Fruit fly (Drosophila melanogaster): ENCODE measurements around the gene Spp.

Gene Spp

dm6 chr2L:523165-523835, 21.2 kb downstream of the Spp start (continued):
- TF ChIP-seq Hr3 (GFP tag; optimal IDR thresholded peaks at IDR 0.05) (no peak), CG6689 (GFP tag; IDR thresholded peaks at IDR 0.05) (no peak), Trl (optimal IDR thresholded peaks at IDR 0.05) (peak; percentile 52 to 75), Trl (GFP tag; optimal IDR thresholded peaks at IDR 0.05) (peak; percentile 63), ato (GFP tag; IDR thresholded peaks at IDR 0.05; ENCODE audit: partially characterized antibody) (no peak), CG3838 (GFP tag; optimal IDR thresholded peaks at IDR 0.05) (peak; percentile 60), otp (GFP tag; IDR thresholded peaks at IDR 0.05) (0 out of 3 replicates have a peak, but pooled peaks have one; percentile 33), peb (GFP tag; IDR thresholded peaks at IDR 0.05) (0 out of 2 replicates have a peak, but pooled peaks have one; percentile 23), CG10209 (GFP tag; optimal IDR thresholded peaks at IDR 0.05) (no peak), Antp (GFP tag; optimal IDR thresholded peaks at IDR 0.05) (peak; percentile 40), CG11247 (GFP tag; IDR thresholded peaks at IDR 0.05) (0 out of 2 replicates have a peak, but pooled peaks have one; percentile 1), ham (GFP tag; IDR thresholded peaks at IDR 0.05) (no peak), CG3847 (GFP tag; IDR thresholded peaks at IDR 0.05) (0 out of 2 replicates have a peak, but pooled peaks have one; percentile 20), lmd (GFP tag; IDR thresholded peaks at IDR 0.05) (no peak), cwo (GFP tag; optimal IDR thresholded peaks at IDR 0.05) (peak; percentile 49), ERR (GFP tag; optimal IDR thresholded peaks at IDR 0.05) (no peak), pros (GFP tag; optimal IDR thresholded peaks at IDR 0.05) (peak; percentile 93), Med (GFP tag) (peak; percentile 95), Tbp (GFP tag; optimal IDR thresholded peaks at IDR 0.05) (no peak), Side (GFP tag; optimal IDR thresholded peaks at IDR 0.05) (peak; percentile 32), CG7372 (GFP tag; IDR thresholded peaks at IDR 0.05) (no peak), bowl (GFP tag; IDR thresholded peaks at IDR 0.05) (no peak), Lim3 (GFP tag; IDR thresholded peaks at IDR 0.05) (no peak), Pdp1 (GFP tag; optimal IDR thresholded peaks at IDR 0.05) (peak in 1 of 2 experiments; percentile 59), CG13287 (GFP tag; IDR thresholded peaks at IDR 0.05; ENCODE audit: partially characterized antibody) (peak; percentile 74), ttk (GFP tag; IDR thresholded peaks at IDR 0.05) (no peak), CG10462 (GFP tag; optimal IDR thresholded peaks at IDR 0.05) (no peak), Ravus (GFP tag; IDR thresholded peaks at IDR 0.05) (no peak), schlank (tag; optimal IDR thresholded peaks at IDR 0.05) (peak; percentile 23), sd (tag; optimal IDR thresholded peaks at IDR 0.05) (peak; percentile 83), CG11560 (tag; IDR thresholded peaks at IDR 0.05) (no peak), CG13894 (tag; optimal IDR thresholded peaks at IDR 0.05) (peak; percentile 90), tap (tag; optimal IDR thresholded peaks at IDR 0.05) (peak; percentile 1), sima (GFP tag; optimal IDR thresholded peaks at IDR 0.05) (no peak), Ada2b (GFP tag; IDR thresholded peaks at IDR 0.05) (0 out of 2 replicates have a peak, but pooled peaks have one; percentile 12), exex (tag; optimal IDR thresholded peaks at IDR 0.05) (peak; percentile 77), jigr1 (GFP tag; IDR thresholded peaks at IDR 0.05) (no peak), run (tag; optimal IDR thresholded peaks at IDR 0.05) (no peak), h (optimal IDR thresholded peaks at IDR 0.05) (no peak), Chrac-16 (GFP tag; optimal IDR thresholded peaks at IDR 0.05) (no peak), chn (GFP tag; optimal IDR thresholded peaks at IDR 0.05) (peak; percentile 15), CG3163 (GFP tag; optimal IDR thresholded peaks at IDR 0.05) (peak; percentile 22), Hr51 (GFP tag; optimal IDR thresholded peaks at IDR 0.05) (peak in 1 of 2 experiments; percentile 13), lab (GFP tag; optimal IDR thresholded peaks at IDR 0.05) (peak; percentile 41), Fer1 (GFP tag; optimal IDR thresholded peaks at IDR 0.05) (peak; percentile 68), Xbp1 (GFP tag; optimal IDR thresholded peaks at IDR 0.05) (no peak)

All from whole organism, embryonic.